Fruit fly (Drosophila melanogaster) whole organism, embryonic: ENCODE data around the gene CG14332.

Experiments used
- Ada2b ChIP-seq: fragments of 200-800 bp; sonication (Bioruptor generic); IDR thresholded peaks from 2 replicates; pipeline ENCODE4 v1.3.6; 2022; ENCODE audit warnings: missing biosample characterization, missing genetic modification characterization
- BtbVII ChIP-seq: fragments of 200-800 bp; sonication (Bioruptor generic); optimal IDR thresholded peaks from 3 replicates; lab custom pipeline; 2017; ENCODE audit warnings: missing biosample characterization, mild to moderate bottlenecking, missing genetic modification characterization
- Bteb2 ChIP-seq: fragments of 200-800 bp; sonication (Bioruptor generic); optimal IDR thresholded peaks from 2 replicates; lab custom pipeline; 2016; ENCODE audit warnings: missing biosample characterization, missing genetic modification characterization
- CG10147 ChIP-seq: fragments of 200-800 bp; sonication (Bioruptor generic); optimal IDR thresholded peaks from 2 replicates; lab custom pipeline; 2019; ENCODE audit warnings: missing biosample characterization, mild to moderate bottlenecking, missing genetic modification characterization, moderate library complexity
- CG11504 ChIP-seq: fragments of 200-800 bp; sonication (Bioruptor generic); optimal IDR thresholded peaks from 3 replicates; lab custom pipeline; 2019; ENCODE audit warnings: missing biosample characterization, mild to moderate bottlenecking, missing genetic modification characterization, moderate library complexity
- CG11696 ChIP-seq: fragments of 200-800 bp; sonication (Bioruptor generic); IDR thresholded peaks from 2 replicates; pipeline ENCODE4 v1.3.6; 2022; ENCODE audit warnings: missing biosample characterization, missing genetic modification characterization
- CG12155 ChIP-seq: fragments of 200-800 bp; sonication (Bioruptor generic); optimal IDR thresholded peaks from 3 replicates; lab custom pipeline; 2016; ENCODE audit warnings: missing biosample characterization, missing genetic modification characterization
- CG12942 ChIP-seq: fragments of 200-800 bp; sonication (Bioruptor generic); optimal IDR thresholded peaks from 3 replicates; lab custom pipeline; 2016; ENCODE audit warnings: missing biosample characterization, missing genetic modification characterization
- CG13123 ChIP-seq: fragments of 200-800 bp; sonication (Bioruptor generic); optimal IDR thresholded peaks from 2 replicates; lab custom pipeline; 2016; ENCODE audit warnings: missing biosample characterization, missing genetic modification characterization
- CG13424 ChIP-seq: fragments of 200-800 bp; sonication (Bioruptor generic); optimal IDR thresholded peaks from 2 replicates; lab custom pipeline; 2019; ENCODE audit warnings: missing biosample characterization, mild to moderate bottlenecking, missing genetic modification characterization, moderate library complexity
- CG13894 ChIP-seq: fragments of 200-800 bp; sonication (Bioruptor generic); optimal IDR thresholded peaks from 3 replicates; lab custom pipeline; 2018; ENCODE audit warnings: missing biosample characterization, mild to moderate bottlenecking, missing genetic modification characterization, moderate library complexity
- CG14050 ChIP-seq: fragments of 200-800 bp; sonication (Bioruptor generic); IDR thresholded peaks from 3 replicates; pipeline ENCODE4 v1.3.6; 2022; ENCODE audit warnings: missing biosample characterization, missing genetic modification characterization
- CG14667 ChIP-seq: fragments of 200-800 bp; sonication (Bioruptor generic); IDR thresholded peaks from 2 replicates; pipeline ENCODE4 v1.3.6; 2022; ENCODE audit warnings: missing biosample characterization, missing genetic modification characterization
- CG15269 ChIP-seq: fragments of 200-800 bp; sonication (Bioruptor generic); optimal IDR thresholded peaks from 2 replicates; lab custom pipeline; 2018; ENCODE audit warnings: missing biosample characterization, mild to moderate bottlenecking, missing genetic modification characterization, moderate library complexity
- CG1647 ChIP-seq: fragments of 200-800 bp; sonication (Bioruptor generic); optimal IDR thresholded peaks from 3 replicates; lab custom pipeline; 2016; ENCODE audit warnings: missing biosample characterization, missing genetic modification characterization
- CG18599 ChIP-seq: fragments of 200-800 bp; sonication (Bioruptor generic); optimal IDR thresholded peaks from 3 replicates; lab custom pipeline; 2017; ENCODE audit warnings: missing biosample characterization, missing genetic modification characterization, mild to moderate bottlenecking, moderate library complexity, missing genetic modification reagents
- CG8089 ChIP-seq: fragments of 200-800 bp; sonication (Bioruptor generic); optimal IDR thresholded peaks from 3 replicates; lab custom pipeline; 2016; ENCODE audit warnings: missing biosample characterization, missing genetic modification characterization
- CHES-1-like ChIP-seq: fragments of 200-800 bp; sonication (Bioruptor generic); optimal IDR thresholded peaks from 2 replicates; lab custom pipeline; 2016; ENCODE audit warnings: missing biosample characterization, missing genetic modification characterization
- D ChIP-seq, 2 experiments: fragments of 200-800 bp in 1 of 2; fragments of >200 bp in 1 of 2; sonication (Bioruptor generic) in 1 of 2; optimal IDR thresholded peaks; 2 replicates in 1 of 2; 3 replicates in 1 of 2; lab custom pipeline; 2017; ENCODE audit warnings: mild to moderate bottlenecking in 1 of 2, missing biosample characterization in 1 of 2, missing genetic modification characterization in 1 of 2, missing genetic modification reagents in 1 of 2
- Elba2 ChIP-seq: fragments of 200-800 bp; sonication (Bioruptor generic); optimal IDR thresholded peaks from 3 replicates; lab custom pipeline; 2016; ENCODE audit warnings: missing biosample characterization, missing genetic modification characterization
- Hr78 ChIP-seq, 2 experiments: fragments of 200-800 bp in 1 of 2; fragments of >200 bp in 1 of 2; sonication (Bioruptor generic) in 1 of 2; optimal IDR thresholded peaks; 2 replicates each; lab custom pipeline; 2017 to 2019; ENCODE audit warnings: missing biosample characterization in 2 of 2, missing genetic modification characterization in 2 of 2, mild to moderate bottlenecking in 1 of 2, moderate library complexity in 1 of 2
- Lim3 ChIP-seq: fragments of 200-800 bp; sonication (Bioruptor generic); IDR thresholded peaks from 2 replicates; pipeline ENCODE4 v1.3.6; 2022; ENCODE audit warnings: missing biosample characterization, missing genetic modification characterization
- Med ChIP-seq: fragments of 200-800 bp; sonication (Bioruptor generic); peaks from one replicate; lab custom pipeline; 2016; ENCODE audit warnings: missing biosample characterization, missing genetic modification characterization, mild to moderate bottlenecking, inconsistent platforms, moderate library complexity
- Meics ChIP-seq: fragments of 200-800 bp; sonication (Bioruptor generic); optimal IDR thresholded peaks from 2 replicates; lab custom pipeline; 2017; ENCODE audit warnings: missing biosample characterization, mild to moderate bottlenecking, missing genetic modification characterization
- PHDP ChIP-seq: fragments of 200-800 bp; sonication (Bioruptor generic); optimal IDR thresholded peaks from 3 replicates; lab custom pipeline; 2018; ENCODE audit warnings: missing biosample characterization, mild to moderate bottlenecking, missing genetic modification characterization, moderate library complexity
- Ptx1 ChIP-seq: fragments of 200-800 bp; sonication (Bioruptor generic); IDR thresholded peaks from 2 replicates; pipeline ENCODE4 v1.3.6; 2022; ENCODE audit warnings: missing biosample characterization, missing genetic modification characterization
- Xbp1 ChIP-seq: fragments of 200-800 bp; sonication (Bioruptor generic); optimal IDR thresholded peaks from 3 replicates; lab custom pipeline; 2016; ENCODE audit warnings: missing biosample characterization, mild to moderate bottlenecking, missing genetic modification characterization
- ap ChIP-seq: fragments of 200-800 bp; sonication (Bioruptor generic); IDR thresholded peaks from 2 replicates; pipeline ENCODE4 v1.3.6; 2022; ENCODE audit warnings: missing biosample characterization, missing genetic modification characterization
- ase ChIP-seq: fragments of 200-800 bp; sonication (Bioruptor generic); IDR thresholded peaks from 3 replicates; pipeline ENCODE4 v1.3.6; 2022; ENCODE audit warnings: missing biosample characterization, missing genetic modification characterization
- cas ChIP-seq: fragments of 200-800 bp; sonication (Bioruptor generic); IDR thresholded peaks from 2 replicates; pipeline ENCODE4 v1.3.6; 2022; ENCODE audit warnings: missing biosample characterization, missing genetic modification characterization
- corto ChIP-seq: fragments of 200-800 bp; sonication (Bioruptor generic); optimal IDR thresholded peaks from 2 replicates; lab custom pipeline; 2016; ENCODE audit warnings: missing biosample characterization, mild to moderate bottlenecking, missing genetic modification characterization, moderate library complexity
- crp ChIP-seq, 2 experiments: fragments of 200-800 bp; sonication (Bioruptor generic); optimal IDR thresholded peaks; 2 replicates in 1 of 2; 3 replicates in 1 of 2; lab custom pipeline; 2017; ENCODE audit warnings: missing biosample characterization in 2 of 2, missing genetic modification characterization in 2 of 2, mild to moderate bottlenecking in 1 of 2, moderate library complexity in 1 of 2
- dmrt11E ChIP-seq: fragments of 200-800 bp; sonication (Bioruptor generic); optimal IDR thresholded peaks from 3 replicates; lab custom pipeline; 2018; ENCODE audit warnings: missing biosample characterization, mild to moderate bottlenecking, missing genetic modification characterization, moderate library complexity
- dpn ChIP-seq, 2 experiments: fragments of 200-800 bp; sonication (Bioruptor generic); optimal IDR thresholded peaks; 3 replicates each; lab custom pipeline; 2016; ENCODE audit warnings: missing biosample characterization in 2 of 2, missing genetic modification characterization in 2 of 2
- ewg ChIP-seq: fragments of 200-800 bp; sonication (Bioruptor generic); optimal IDR thresholded peaks from 3 replicates; lab custom pipeline; 2017; ENCODE audit warnings: mild to moderate bottlenecking, missing biosample characterization, missing genetic modification reagents, missing genetic modification characterization
- eyg ChIP-seq: fragments of 200-800 bp; sonication (Bioruptor generic); optimal IDR thresholded peaks from 3 replicates; lab custom pipeline; 2016; ENCODE audit warnings: missing biosample characterization, missing genetic modification characterization
- hkb ChIP-seq, 2 experiments: fragments of 200-800 bp in 1 of 2; fragments of >200 bp in 1 of 2; sonication (Bioruptor generic) in 1 of 2; IDR thresholded peaks in 1 of 2; optimal IDR thresholded peaks in 1 of 2; 2 replicates each; pipeline versions ENCODE4 v1.3.6 to Lab custom; 2017 to 2022; ENCODE audit warnings: missing biosample characterization in 1 of 2, missing genetic modification characterization in 1 of 2
- ind ChIP-seq: fragments of 200-800 bp; sonication (Bioruptor generic); optimal IDR thresholded peaks from 3 replicates; lab custom pipeline; 2016; ENCODE audit warnings: missing biosample characterization, missing genetic modification characterization
- jumu ChIP-seq: fragments of 200-800 bp; sonication (Bioruptor generic); optimal IDR thresholded peaks from 3 replicates; lab custom pipeline; 2016; ENCODE audit warnings: missing biosample characterization, missing genetic modification characterization
- mam ChIP-seq: fragments of 200-800 bp; sonication (Bioruptor generic); optimal IDR thresholded peaks from 3 replicates; lab custom pipeline; 2016; ENCODE audit warnings: missing biosample characterization, missing genetic modification characterization
- nerfin-1 ChIP-seq: fragments of 200-800 bp; sonication (Bioruptor generic); optimal IDR thresholded peaks from 3 replicates; lab custom pipeline; 2019; ENCODE audit warnings: missing biosample characterization, mild to moderate bottlenecking, missing genetic modification characterization, moderate library complexity
- pb ChIP-seq: fragments of 200-800 bp; sonication (Bioruptor generic); optimal IDR thresholded peaks from 3 replicates; lab custom pipeline; 2016; ENCODE audit warnings: missing biosample characterization, missing genetic modification characterization
- pum ChIP-seq: fragments of 200-800 bp; sonication (Bioruptor generic); optimal IDR thresholded peaks from 2 replicates; lab custom pipeline; 2016; ENCODE audit warnings: missing biosample characterization, missing genetic modification characterization
- salm ChIP-seq: fragments of 200-800 bp; sonication (Bioruptor generic); optimal IDR thresholded peaks from 2 replicates; lab custom pipeline; 2018; ENCODE audit warnings: missing biosample characterization, mild to moderate bottlenecking, missing genetic modification characterization
- ttk ChIP-seq: fragments of 200-800 bp; sonication (Bioruptor generic); IDR thresholded peaks from 2 replicates; pipeline ENCODE4 v2.1.2; 2022; ENCODE audit warnings: missing biosample characterization, missing genetic modification characterization
- vfl ChIP-seq: fragments of 200-800 bp; sonication (Bioruptor generic); optimal IDR thresholded peaks from 2 replicates; lab custom pipeline; 2016; ENCODE audit warnings: missing biosample characterization, missing genetic modification characterization
- z ChIP-seq: fragments of 200-800 bp; sonication (Bioruptor generic); IDR thresholded peaks from 3 replicates; pipeline ENCODE4 v1.3.6; 2022; ENCODE audit warnings: missing biosample characterization, missing genetic modification characterization
- zen ChIP-seq: fragments of 200-800 bp; sonication (Bioruptor generic); optimal IDR thresholded peaks from 3 replicates; lab custom pipeline; 2018; ENCODE audit warnings: missing biosample characterization, mild to moderate bottlenecking, missing genetic modification characterization, moderate library complexity

CG14332 gene

DNA sequence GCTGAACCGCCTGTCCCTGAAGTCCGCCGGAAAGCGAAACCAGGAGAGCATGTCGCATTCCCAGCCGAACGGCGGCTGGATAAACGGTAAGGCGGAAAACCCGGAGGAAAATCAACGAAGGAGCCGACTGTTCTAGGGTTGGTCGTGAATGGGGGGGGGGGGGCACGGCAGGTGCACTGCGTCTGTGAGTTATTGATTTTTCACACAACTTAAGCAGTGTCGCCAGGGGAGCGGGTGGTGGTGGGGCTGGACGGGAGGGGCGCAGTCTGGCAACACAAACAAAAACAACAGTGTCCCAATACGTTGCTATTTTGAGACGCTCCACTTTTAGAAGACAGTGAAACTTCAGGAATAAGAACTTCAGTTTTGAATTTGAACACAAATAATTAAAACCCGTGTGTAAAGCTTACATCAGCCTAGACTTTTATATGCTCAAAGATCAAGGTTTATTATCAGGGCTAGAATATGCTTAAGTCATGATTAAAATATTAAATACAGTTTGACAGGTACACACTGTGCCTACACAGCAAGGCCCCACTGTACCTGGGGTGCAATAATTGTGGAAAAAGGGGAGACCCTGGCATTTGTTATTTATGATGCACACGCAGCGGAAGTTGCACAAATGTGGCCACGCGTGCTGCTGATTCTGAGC is 35.7 kb downstream of the CG14332 start (continued):
- TF ChIP-seq CG1647 (peak; percentile 23), ase (0 out of 3 replicates have a peak, but pooled peaks have one; percentile 45), crp (GFP tag; optimal IDR thresholded peaks at IDR 0.05; lab: Kevin White, UChicago) (no peak), CG14050 (GFP tag; lab: Robert Waterston, UW) (peak; percentile 68), mam (GFP tag; lab: Kevin White, UChicago) (no peak), dmrt11E (tag; lab: Kevin White, UChicago) (peak; percentile 67), eyg (GFP tag; lab: Kevin White, UChicago) (no peak), CG11696 (GFP tag; lab: Robert Waterston, UW) (no peak), CG10147 (peak; percentile 45), CG13123 (GFP tag; lab: Kevin White, UChicago) (peak; percentile 33), CG13894 (tag; lab: Kevin White, UChicago) (no peak), ewg (GFP tag; lab: Kevin White, UChicago) (peak; percentile 64), CG12942 (GFP tag; lab: Kevin White, UChicago) (no peak), pum (GFP tag; lab: Kevin White, UChicago) (peak; percentile 38), PHDP (tag; lab: Kevin White, UChicago) (peak; percentile 71), CG13424 (peak; percentile 75), nerfin-1 (tag; lab: Kevin White, UChicago) (peak; percentile 57), Ada2b (GFP tag; lab: Robert Waterston, UW) (peak; percentile 63), CG18599 (GFP tag; lab: Kevin White, UChicago) (peak; percentile 73), cas (GFP tag; lab: Robert Waterston, UW) (no peak), hkb (optimal IDR thresholded peaks at IDR 0.05; lab: Kevin White, UChicago) (no peak), hkb (GFP tag; IDR thresholded peaks at IDR 0.05; lab: Robert Waterston, UW) (peak; percentile 86), corto (GFP tag; lab: Kevin White, UChicago) (no peak), ttk (GFP tag; lab: Robert Waterston, UW) (peak; percentile 72), zen (peak; percentile 35), Hr78 (GFP tag; optimal IDR thresholded peaks at IDR 0.05; lab: Kevin White, UChicago) (peak in 1 of 2 experiments; percentile 29), Meics (GFP tag; lab: Kevin White, UChicago) (peak; percentile 52), CG8089 (GFP tag; lab: Kevin White, UChicago) (peak; percentile 37), Xbp1 (peak; percentile 71), CHES-1-like (GFP tag; lab: Kevin White, UChicago) (no peak), pb (no peak), ind (GFP tag; lab: Kevin White, UChicago) (peak; percentile 64), Med (GFP tag; lab: Kevin White, UChicago) (peak; percentile 90), dpn (GFP tag; optimal IDR thresholded peaks at IDR 0.05; lab: Kevin White, UChicago) (peak; percentile 6 to 64), CG12155 (GFP tag; lab: Kevin White, UChicago) (peak; percentile 41), D (optimal IDR thresholded peaks at IDR 0.05; lab: Kevin White, UChicago) (no peak), D (GFP tag; optimal IDR thresholded peaks at IDR 0.05; lab: Kevin White, UChicago) (peak; percentile 75), CG14667 (GFP tag; lab: Robert Waterston, UW) (peak; percentile 72), jumu (GFP tag; lab: Kevin White, UChicago) (peak; percentile 27), Lim3 (GFP tag; lab: Robert Waterston, UW) (peak; percentile 52; the same call in 1 of the 2 replicates), Elba2 (GFP tag; lab: Kevin White, UChicago) (no peak), ap (GFP tag; lab: Robert Waterston, UW) (peak; percentile 67), salm (tag; lab: Kevin White, UChicago) (peak; percentile 61), BtbVII (GFP tag; lab: Kevin White, UChicago) (peak; percentile 42), Bteb2 (no peak), Ptx1 (GFP tag; lab: Robert Waterston, UW) (peak; percentile 77), CG15269 (tag; lab: Kevin White, UChicago) (peak; percentile 64), z (no peak), vfl (GFP tag; lab: Kevin White, UChicago) (no peak), CG11504 (tag; lab: Kevin White, UChicago) (peak; percentile 85)
